Worm (Caenorhabditis elegans) whole organism, early embryonic: ENCODE measurements around the gene AC8.3.
"Not testable (repeated sequence)": the region's sequence is repeated elsewhere in the genome, so short reads cannot be mapped to it uniquely, and the experiment has no call there.

ENCODE experiments used
- ceh-13 ChIP-seq: fragments of 200-800 bp; sonication (Bioruptor generic); optimal IDR thresholded peaks from 2 replicates; lab custom pipeline; 2018; ENCODE audit warnings: mild to moderate bottlenecking, missing genetic modification characterization, missing compliant biosample characterization
- hmg-4 ChIP-seq: fragments of 200-800 bp; sonication (Bioruptor generic); optimal IDR thresholded peaks from 2 replicates; lab custom pipeline; 2018; ENCODE audit warnings: mild to moderate bottlenecking, missing genetic modification characterization, missing compliant biosample characterization
- tbx-11 ChIP-seq: fragments of 200-800 bp; sonication (Bioruptor generic); IDR thresholded peaks from 2 replicates; pipeline ENCODE4 v1.3.6; 2022; ENCODE audit warnings: missing genetic modification characterization, missing compliant biosample characterization

Gene AC8.3

ce11 chrX:182119-182741 lies 47.0 kb downstream of the AC8.3 start, which contains the start of the genes T08D2.6 and chkr-1:
Gene T08D2.6, minus strand, starts transcription at chrX:182169.
Gene chkr-1, plus strand, starts transcription at chrX:182691.
- TF ChIP-seq ceh-13 (GFP tag; lab: Kevin White, UChicago); tbx-11; hmg-4 (GFP tag; lab: Kevin White, UChicago): not testable (repeated sequence)
